Fruit fly (Drosophila melanogaster) whole organism, embryonic: Measurements from ENCODE around the gene fal.

ENCODE experiments used
- Aef1 ChIP-seq: fragments of 200-800 bp; sonication (Bioruptor generic); IDR thresholded peaks from 3 replicates; pipeline ENCODE4 v1.3.6; 2022; ENCODE audit warnings: missing biosample characterization, missing genetic modification characterization
- Blimp-1 ChIP-seq: fragments of 200-800 bp; sonication (Bioruptor generic); optimal IDR thresholded peaks from 3 replicates; lab custom pipeline; 2018; ENCODE audit warnings: missing biosample characterization, missing genetic modification characterization, mild to moderate bottlenecking, moderate library complexity, missing genetic modification reagents
- CG10366 ChIP-seq: fragments of 200-800 bp; sonication (Bioruptor generic); IDR thresholded peaks from 2 replicates; pipeline ENCODE4 v1.3.6; 2022; ENCODE audit warnings: missing biosample characterization, missing genetic modification characterization
- CG12942 ChIP-seq: fragments of 200-800 bp; sonication (Bioruptor generic); optimal IDR thresholded peaks from 3 replicates; lab custom pipeline; 2016; ENCODE audit warnings: missing biosample characterization, missing genetic modification characterization
- CG13424 ChIP-seq: fragments of 200-800 bp; sonication (Bioruptor generic); optimal IDR thresholded peaks from 2 replicates; lab custom pipeline; 2019; ENCODE audit warnings: missing biosample characterization, mild to moderate bottlenecking, missing genetic modification characterization, moderate library complexity
- CG13624 ChIP-seq: fragments of 200-800 bp; sonication (Bioruptor generic); optimal IDR thresholded peaks from 2 replicates; lab custom pipeline; 2016; ENCODE audit warnings: missing biosample characterization, missing genetic modification characterization
- CG14050 ChIP-seq: fragments of 200-800 bp; sonication (Bioruptor generic); IDR thresholded peaks from 3 replicates; pipeline ENCODE4 v1.3.6; 2022; ENCODE audit warnings: missing biosample characterization, missing genetic modification characterization
- CG15011 ChIP-seq: fragments of 200-800 bp; sonication (Bioruptor generic); optimal IDR thresholded peaks from 3 replicates; lab custom pipeline; 2018; ENCODE audit warnings: missing biosample characterization, mild to moderate bottlenecking, missing genetic modification characterization
- CG15269 ChIP-seq: fragments of 200-800 bp; sonication (Bioruptor generic); optimal IDR thresholded peaks from 2 replicates; lab custom pipeline; 2018; ENCODE audit warnings: missing biosample characterization, mild to moderate bottlenecking, missing genetic modification characterization, moderate library complexity
- CG17328 ChIP-seq: fragments of 200-800 bp; sonication (Bioruptor generic); IDR thresholded peaks from 2 replicates; pipeline ENCODE4 v1.3.6; 2022; ENCODE audit warnings: missing biosample characterization, missing genetic modification characterization
- CG18599 ChIP-seq: fragments of 200-800 bp; sonication (Bioruptor generic); optimal IDR thresholded peaks from 3 replicates; lab custom pipeline; 2017; ENCODE audit warnings: missing biosample characterization, missing genetic modification characterization, mild to moderate bottlenecking, moderate library complexity, missing genetic modification reagents
- CG31441 ChIP-seq: fragments of 200-800 bp; sonication (Bioruptor generic); IDR thresholded peaks from 2 replicates; pipeline ENCODE4 v1.3.6; 2022; ENCODE audit warnings: missing biosample characterization, missing genetic modification characterization
- CG3838 ChIP-seq: fragments of 200-800 bp; sonication (Bioruptor generic); optimal IDR thresholded peaks from 3 replicates; lab custom pipeline; 2016; ENCODE audit warnings: missing biosample characterization, missing genetic modification characterization
- CG43689 ChIP-seq: fragments of 200-800 bp; sonication (Bioruptor generic); IDR thresholded peaks from 2 replicates; pipeline ENCODE4 v1.3.6; 2022; ENCODE audit warnings: missing biosample characterization, missing genetic modification characterization
- CG6813 ChIP-seq: fragments of 200-800 bp; sonication (Bioruptor generic); optimal IDR thresholded peaks from 2 replicates; lab custom pipeline; 2017; ENCODE audit warnings: missing biosample characterization, missing genetic modification characterization, mild to moderate bottlenecking, moderate library complexity, missing genetic modification reagents
- CG7372 ChIP-seq: fragments of 200-800 bp; sonication (Bioruptor generic); IDR thresholded peaks from 2 replicates; pipeline ENCODE4 v1.3.6; 2022; ENCODE audit warnings: missing biosample characterization, missing genetic modification characterization
- CG7839 ChIP-seq: fragments of 200-800 bp; sonication (Bioruptor generic); optimal IDR thresholded peaks from 3 replicates; lab custom pipeline; 2018; ENCODE audit warnings: missing biosample characterization, mild to moderate bottlenecking, missing genetic modification characterization, moderate library complexity
- CG8388 ChIP-seq: fragments of 200-800 bp; sonication (Bioruptor generic); optimal IDR thresholded peaks from 2 replicates; lab custom pipeline; 2019; ENCODE audit warnings: missing biosample characterization, mild to moderate bottlenecking, missing genetic modification characterization, moderate library complexity
- CG9817 ChIP-seq: fragments of 200-800 bp; sonication (Bioruptor generic); optimal IDR thresholded peaks from 2 replicates; lab custom pipeline; 2018; ENCODE audit warnings: missing biosample characterization, mild to moderate bottlenecking, missing genetic modification characterization, moderate library complexity
- Drgx ChIP-seq: fragments of 200-800 bp; sonication (Bioruptor generic); IDR thresholded peaks from 2 replicates; pipeline ENCODE4 v1.3.6; 2022; ENCODE audit warnings: missing biosample characterization, missing genetic modification characterization
- E2f2 ChIP-seq: fragments of 200-800 bp; sonication (Bioruptor generic); IDR thresholded peaks from 2 replicates; pipeline ENCODE4 v1.3.6; 2022; ENCODE audit warnings: missing biosample characterization, missing genetic modification characterization
- Ets65A ChIP-seq: fragments of 200-800 bp; sonication (Bioruptor generic); peaks from one replicate; lab custom pipeline; 2016; ENCODE audit warnings: missing biosample characterization, missing genetic modification characterization
- HLH3B ChIP-seq: fragments of 200-800 bp; sonication (Bioruptor generic); IDR thresholded peaks from 2 replicates; pipeline ENCODE4 v1.3.6; 2022; ENCODE audit warnings: missing biosample characterization, missing genetic modification characterization
- Hr51 ChIP-seq, 2 experiments: fragments of 200-800 bp; sonication (Bioruptor generic); optimal IDR thresholded peaks; 2 replicates in 1 of 2; 3 replicates in 1 of 2; lab custom pipeline; 2016 to 2018; ENCODE audit warnings: missing biosample characterization in 2 of 2, missing genetic modification characterization in 2 of 2, mild to moderate bottlenecking in 1 of 2, moderate library complexity in 1 of 2
- Myb ChIP-seq: fragments of 200-800 bp; sonication (Bioruptor generic); optimal IDR thresholded peaks from 2 replicates; lab custom pipeline; 2016; ENCODE audit warnings: missing biosample characterization, missing genetic modification characterization
- Oli ChIP-seq: fragments of 200-800 bp; sonication (Bioruptor generic); optimal IDR thresholded peaks from 2 replicates; lab custom pipeline; 2018; ENCODE audit warnings: missing biosample characterization, mild to moderate bottlenecking, missing genetic modification characterization, moderate library complexity
- PHDP ChIP-seq: fragments of 200-800 bp; sonication (Bioruptor generic); optimal IDR thresholded peaks from 3 replicates; lab custom pipeline; 2018; ENCODE audit warnings: missing biosample characterization, mild to moderate bottlenecking, missing genetic modification characterization, moderate library complexity
- Ptx1 ChIP-seq: fragments of 200-800 bp; sonication (Bioruptor generic); IDR thresholded peaks from 2 replicates; pipeline ENCODE4 v1.3.6; 2022; ENCODE audit warnings: missing biosample characterization, missing genetic modification characterization
- Scr ChIP-seq: fragments of 200-800 bp; sonication (Bioruptor generic); IDR thresholded peaks from 2 replicates; pipeline ENCODE4 v1.3.6; 2022; ENCODE audit warnings: missing biosample characterization, missing genetic modification characterization; ENCODE audit not compliant: partially characterized antibody
- Xbp1 ChIP-seq: fragments of 200-800 bp; sonication (Bioruptor generic); optimal IDR thresholded peaks from 3 replicates; lab custom pipeline; 2016; ENCODE audit warnings: missing biosample characterization, mild to moderate bottlenecking, missing genetic modification characterization
- bsh ChIP-seq, 2 experiments: fragments of 200-800 bp; sonication (Bioruptor generic); optimal IDR thresholded peaks; 2 replicates each; lab custom pipeline; 2017 to 2018; ENCODE audit warnings: mild to moderate bottlenecking in 2 of 2, missing biosample characterization in 2 of 2, missing genetic modification characterization in 2 of 2, moderate library complexity in 1 of 2
- dmrt99B ChIP-seq: fragments of 200-800 bp; sonication (Bioruptor generic); optimal IDR thresholded peaks from 2 replicates; lab custom pipeline; 2018; ENCODE audit warnings: missing biosample characterization, mild to moderate bottlenecking, missing genetic modification characterization, moderate library complexity
- eve ChIP-seq, 2 experiments: fragments of >200 bp; optimal IDR thresholded peaks; 2 replicates each; lab custom pipeline; 2017; ENCODE audit warnings: missing biosample characterization in 2 of 2, missing genetic modification characterization in 2 of 2
- gce ChIP-seq: fragments of 200-800 bp; sonication (Bioruptor generic); IDR thresholded peaks from 3 replicates; pipeline ENCODE4 v1.3.6; 2022; ENCODE audit warnings: missing biosample characterization, missing genetic modification characterization
- gem ChIP-seq: fragments of 200-800 bp; sonication (Bioruptor generic); optimal IDR thresholded peaks from 2 replicates; lab custom pipeline; 2019; ENCODE audit warnings: missing biosample characterization, mild to moderate bottlenecking, missing genetic modification characterization, moderate library complexity
- gsb-n ChIP-seq: fragments of 200-800 bp; sonication (Bioruptor generic); optimal IDR thresholded peaks from 3 replicates; lab custom pipeline; 2018; ENCODE audit warnings: missing biosample characterization, mild to moderate bottlenecking, missing genetic modification characterization
- kah ChIP-seq: fragments of 200-800 bp; sonication (Bioruptor generic); optimal IDR thresholded peaks from 2 replicates; lab custom pipeline; 2018; ENCODE audit warnings: missing biosample characterization, mild to moderate bottlenecking, missing genetic modification characterization
- lab ChIP-seq: fragments of 200-800 bp; sonication (Bioruptor generic); optimal IDR thresholded peaks from 3 replicates; lab custom pipeline; 2017; ENCODE audit warnings: missing biosample characterization, missing genetic modification characterization, mild to moderate bottlenecking, moderate library complexity, missing genetic modification reagents
- lmd ChIP-seq: fragments of 200-800 bp; sonication (Bioruptor generic); IDR thresholded peaks from 2 replicates; pipeline ENCODE4 v1.3.6; 2022; ENCODE audit warnings: missing biosample characterization, missing genetic modification characterization
- nmo ChIP-seq: fragments of 200-800 bp; sonication (Bioruptor generic); optimal IDR thresholded peaks from 2 replicates; lab custom pipeline; 2018; ENCODE audit warnings: missing biosample characterization, mild to moderate bottlenecking, missing genetic modification characterization, moderate library complexity
- prd ChIP-seq, 3 experiments: fragments of >200 bp in 2 of 3; fragments of 200-800 bp in 1 of 3; sonication (Bioruptor generic) in 1 of 3; optimal IDR thresholded peaks in 2 of 3; IDR thresholded peaks in 1 of 3; 2 replicates in 2 of 3; 3 replicates in 1 of 3; pipeline versions ENCODE4 v1.3.6 to Lab custom; 2017 to 2022; ENCODE audit warnings: missing biosample characterization in 1 of 3, missing genetic modification characterization in 1 of 3
- so ChIP-seq: fragments of 200-800 bp; sonication (Bioruptor generic); IDR thresholded peaks from 3 replicates; pipeline ENCODE4 v1.3.6; 2022; ENCODE audit warnings: missing biosample characterization, missing genetic modification characterization
- ssp ChIP-seq: fragments of 200-800 bp; sonication (Bioruptor generic); IDR thresholded peaks from 2 replicates; pipeline ENCODE4 v1.3.6; 2022; ENCODE audit warnings: missing biosample characterization, missing genetic modification characterization
- ttk ChIP-seq: fragments of 200-800 bp; sonication (Bioruptor generic); IDR thresholded peaks from 2 replicates; pipeline ENCODE4 v2.1.2; 2022; ENCODE audit warnings: missing biosample characterization, missing genetic modification characterization
- unpg ChIP-seq: fragments of 200-800 bp; sonication (Bioruptor generic); optimal IDR thresholded peaks from 3 replicates; lab custom pipeline; 2018; ENCODE audit warnings: missing biosample characterization, mild to moderate bottlenecking, missing genetic modification characterization, moderate library complexity
- vvl ChIP-seq: fragments of 200-800 bp; sonication (Bioruptor generic); IDR thresholded peaks from 2 replicates; pipeline ENCODE4 v1.3.6; 2022; ENCODE audit warnings: missing biosample characterization, missing genetic modification characterization
- zen2 ChIP-seq: fragments of 200-800 bp; sonication (Bioruptor generic); IDR thresholded peaks from 3 replicates; pipeline ENCODE4 v1.3.6; 2022; ENCODE audit warnings: missing biosample characterization, missing genetic modification characterization; ENCODE audit not compliant: partially characterized antibody
- zf30C ChIP-seq: fragments of 200-800 bp; sonication (Bioruptor generic); optimal IDR thresholded peaks from 3 replicates; lab custom pipeline; 2018; ENCODE audit warnings: missing biosample characterization, mild to moderate bottlenecking, missing genetic modification characterization
- zfh1 ChIP-seq: fragments of 200-800 bp; sonication (Bioruptor generic); IDR thresholded peaks from 3 replicates; pipeline ENCODE4 v1.3.6; 2022; ENCODE audit warnings: missing biosample characterization, missing genetic modification characterization

The fal gene

DNA sequence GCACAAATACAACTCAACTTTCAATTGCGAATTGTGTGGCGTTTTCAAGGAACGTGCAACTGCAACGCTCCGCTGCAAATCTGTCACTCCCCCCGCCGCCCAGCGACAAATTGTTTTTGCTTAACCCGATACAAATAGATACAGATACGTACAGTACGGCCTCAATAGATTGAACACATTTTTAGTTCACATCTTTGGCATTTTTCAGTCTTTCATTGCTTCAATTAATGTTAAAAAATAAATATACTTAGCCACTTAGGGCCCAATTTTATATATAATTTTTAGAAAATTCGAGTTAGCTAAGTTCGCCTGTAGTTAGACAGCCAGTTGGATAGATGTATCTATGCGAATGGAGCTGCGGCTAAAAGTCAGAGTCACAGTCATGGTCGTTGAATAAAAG is 31.7 kb downstream of the fal start:
- TF ChIP-seq ssp (GFP tag; lab: Robert Waterston, UW) (0 out of 2 replicates have a peak, but pooled peaks have one; percentile 7), gce (GFP tag; lab: Robert Waterston, UW) (0 out of 3 replicates have a peak, but pooled peaks have one; percentile 19), vvl (GFP tag; lab: Robert Waterston, UW) (0 out of 2 replicates have a peak, but pooled peaks have one; percentile 32), bsh (GFP tag; optimal IDR thresholded peaks at IDR 0.05; lab: Kevin White, UChicago) (peak in 1 of 2 experiments; percentile 39), kah (GFP tag; lab: Kevin White, UChicago) (no peak), dmrt99B (peak; percentile 48), Hr51 (GFP tag; optimal IDR thresholded peaks at IDR 0.05; lab: Kevin White, UChicago) (peak in 1 of 2 experiments; percentile 12), HLH3B (GFP tag; lab: Robert Waterston, UW) (peak; percentile 42; the same call in 1 of the 2 replicates), CG13624 (GFP tag; lab: Kevin White, UChicago) (no peak), gsb-n (peak; percentile 6), Ets65A (GFP tag; lab: Kevin White, UChicago) (peak; percentile 91), CG31441 (0 out of 2 replicates have a peak, but pooled peaks have one; percentile 26), Xbp1 (GFP tag; lab: Kevin White, UChicago) (peak; percentile 2), zf30C (GFP tag; lab: Kevin White, UChicago) (no peak), CG18599 (GFP tag; lab: Kevin White, UChicago) (no peak), CG3838 (GFP tag; lab: Kevin White, UChicago) (no peak), CG6813 (GFP tag; lab: Kevin White, UChicago) (no peak), CG7372 (GFP tag; lab: Robert Waterston, UW) (no peak), Scr (no peak), eve (GFP tag; optimal IDR thresholded peaks at IDR 0.05; lab: Kevin White, UChicago) (no peak), E2f2 (GFP tag; lab: Robert Waterston, UW) (no peak), gem (tag; lab: Kevin White, UChicago) (peak; percentile 55), Drgx (GFP tag; lab: Robert Waterston, UW) (peak; percentile 79), Oli (tag; lab: Kevin White, UChicago) (peak; percentile 45), unpg (GFP tag; lab: Kevin White, UChicago) (peak; percentile 42), CG43689 (GFP tag; lab: Robert Waterston, UW) (0 out of 2 replicates have a peak, but pooled peaks have one; percentile 21), prd (optimal IDR thresholded peaks at IDR 0.05; lab: Kevin White, UChicago) (no peak), prd (GFP tag; IDR thresholded peaks at IDR 0.05; lab: Robert Waterston, UW) (peak; percentile 66), zen2 (GFP tag; lab: Robert Waterston, UW) (no peak), lmd (peak; percentile 43), CG7839 (tag; lab: Kevin White, UChicago) (peak; percentile 29), Ptx1 (GFP tag; lab: Robert Waterston, UW) (0 out of 2 replicates have a peak, but pooled peaks have one; percentile 39), CG12942 (GFP tag; lab: Kevin White, UChicago) (no peak), CG8388 (GFP tag; lab: Kevin White, UChicago) (peak; percentile 13), nmo (GFP tag; lab: Kevin White, UChicago) (peak; percentile 22), CG14050 (GFP tag; lab: Robert Waterston, UW) (0 out of 3 replicates have a peak, but pooled peaks have one; percentile 19), CG17328 (GFP tag; lab: Robert Waterston, UW) (peak; percentile 66), CG15269 (peak; percentile 39), zfh1 (GFP tag; lab: Robert Waterston, UW) (peak; percentile 26; the same call in 1 of the 3 replicates), Blimp-1 (peak; percentile 30), ttk (0 out of 2 replicates have a peak, but pooled peaks have one; percentile 50), CG10366 (GFP tag; lab: Robert Waterston, UW) (peak; percentile 48), lab (GFP tag; lab: Kevin White, UChicago) (peak; percentile 16), CG9817 (tag; lab: Kevin White, UChicago) (peak; percentile 12), PHDP (tag; lab: Kevin White, UChicago) (peak; percentile 32), Aef1 (peak; percentile 38; the same call in 2 of the 3 replicates), CG13424 (tag; lab: Kevin White, UChicago) (peak; percentile 26), Myb (GFP tag; lab: Kevin White, UChicago) (no peak), so (GFP tag; lab: Robert Waterston, UW) (0 out of 3 replicates have a peak, but pooled peaks have one; percentile 33), CG15011 (GFP tag; lab: Kevin White, UChicago) (no peak)
